Fruit fly (Drosophila melanogaster) whole organism, embryonic: Measurements from ENCODE around the gene CG9837.

ENCODE experiments used
- Adf1 ChIP-seq: fragments of 200-800 bp; sonication (Bioruptor generic); IDR thresholded peaks from 2 replicates; pipeline ENCODE4 v1.3.6; 2022; ENCODE audit warnings: missing biosample characterization, missing genetic modification characterization
- Antp ChIP-seq: fragments of 200-800 bp; sonication (Bioruptor generic); optimal IDR thresholded peaks from 3 replicates; lab custom pipeline; 2016; ENCODE audit warnings: missing biosample characterization, missing genetic modification characterization
- CG10147 ChIP-seq: fragments of 200-800 bp; sonication (Bioruptor generic); optimal IDR thresholded peaks from 2 replicates; lab custom pipeline; 2019; ENCODE audit warnings: missing biosample characterization, mild to moderate bottlenecking, missing genetic modification characterization, moderate library complexity
- CG11560 ChIP-seq: fragments of 200-800 bp; sonication (Bioruptor generic); IDR thresholded peaks from 3 replicates; pipeline ENCODE4 v1.3.6; 2022; ENCODE audit warnings: missing biosample characterization, missing genetic modification characterization
- CG12071 ChIP-seq: fragments of 200-800 bp; sonication (Bioruptor generic); optimal IDR thresholded peaks from 3 replicates; lab custom pipeline; 2018; ENCODE audit warnings: missing biosample characterization, mild to moderate bottlenecking, missing genetic modification characterization
- CG13123 ChIP-seq: fragments of 200-800 bp; sonication (Bioruptor generic); optimal IDR thresholded peaks from 2 replicates; lab custom pipeline; 2016; ENCODE audit warnings: missing biosample characterization, missing genetic modification characterization
- CG13296 ChIP-seq: fragments of 200-800 bp; sonication (Bioruptor generic); optimal IDR thresholded peaks from 3 replicates; lab custom pipeline; 2018; ENCODE audit warnings: missing biosample characterization, mild to moderate bottlenecking, missing genetic modification characterization
- CG14860 ChIP-seq: fragments of 200-800 bp; sonication (Bioruptor generic); IDR thresholded peaks from 3 replicates; pipeline ENCODE4 v1.3.6; 2022; ENCODE audit warnings: missing biosample characterization, missing genetic modification characterization; ENCODE audit not compliant: partially characterized antibody
- CG17912 ChIP-seq: fragments of 200-800 bp; sonication (Bioruptor generic); optimal IDR thresholded peaks from 2 replicates; lab custom pipeline; 2018; ENCODE audit warnings: missing biosample characterization, mild to moderate bottlenecking, missing genetic modification characterization
- CG1792 ChIP-seq: fragments of 200-800 bp; sonication (Bioruptor generic); optimal IDR thresholded peaks from 2 replicates; lab custom pipeline; 2016; ENCODE audit warnings: missing biosample characterization, missing genetic modification characterization
- CG18599 ChIP-seq: fragments of 200-800 bp; sonication (Bioruptor generic); optimal IDR thresholded peaks from 3 replicates; lab custom pipeline; 2017; ENCODE audit warnings: missing biosample characterization, missing genetic modification characterization, mild to moderate bottlenecking, moderate library complexity, missing genetic modification reagents
- CG2678 ChIP-seq: fragments of 200-800 bp; sonication (Bioruptor generic); optimal IDR thresholded peaks from 3 replicates; lab custom pipeline; 2019; ENCODE audit warnings: missing biosample characterization, mild to moderate bottlenecking, missing genetic modification characterization, moderate library complexity
- CG31388 ChIP-seq: fragments of 200-800 bp; sonication (Bioruptor generic); optimal IDR thresholded peaks from 2 replicates; lab custom pipeline; 2016; ENCODE audit warnings: missing biosample characterization, missing genetic modification characterization
- CG4360 ChIP-seq: fragments of 200-800 bp; sonication (Bioruptor generic); IDR thresholded peaks from 2 replicates; pipeline ENCODE4 v1.3.6; 2022; ENCODE audit warnings: missing biosample characterization, missing genetic modification characterization
- CG4424 ChIP-seq: fragments of 200-800 bp; sonication (Bioruptor generic); optimal IDR thresholded peaks from 3 replicates; lab custom pipeline; 2016; ENCODE audit warnings: missing biosample characterization, missing genetic modification characterization
- CG6689 ChIP-seq: fragments of 200-800 bp; sonication (Bioruptor generic); IDR thresholded peaks from 2 replicates; pipeline ENCODE4 v1.3.6; 2022; ENCODE audit warnings: missing biosample characterization, missing genetic modification characterization
- CG7271 ChIP-seq: fragments of 200-800 bp; sonication (Bioruptor generic); optimal IDR thresholded peaks from 2 replicates; lab custom pipeline; 2018; ENCODE audit warnings: missing biosample characterization, mild to moderate bottlenecking, missing genetic modification characterization, moderate library complexity
- CG9215 ChIP-seq: fragments of 200-800 bp; sonication (Bioruptor generic); IDR thresholded peaks from 2 replicates; pipeline ENCODE4 v1.3.6; 2022; ENCODE audit warnings: missing biosample characterization, missing genetic modification characterization
- Camta ChIP-seq: fragments of 200-800 bp; sonication (Bioruptor generic); optimal IDR thresholded peaks from 2 replicates; lab custom pipeline; 2016; ENCODE audit warnings: missing biosample characterization, missing genetic modification characterization
- CoRest ChIP-seq: fragments of 200-800 bp; sonication (Bioruptor generic); optimal IDR thresholded peaks from 3 replicates; lab custom pipeline; 2018; ENCODE audit warnings: missing biosample characterization, mild to moderate bottlenecking, missing genetic modification characterization, moderate library complexity
- Dll ChIP-seq: fragments of 200-800 bp; sonication (Bioruptor generic); IDR thresholded peaks from 4 replicates; pipeline ENCODE4 v1.3.6; 2022; ENCODE audit warnings: missing biosample characterization, missing genetic modification characterization; ENCODE audit not compliant: partially characterized antibody
- Gsc ChIP-seq: fragments of 200-800 bp; sonication (Bioruptor generic); IDR thresholded peaks from 2 replicates; pipeline ENCODE4 v1.3.6; 2022; ENCODE audit warnings: missing biosample characterization, missing genetic modification characterization
- HHEX ChIP-seq: fragments of 200-800 bp; sonication (Bioruptor generic); optimal IDR thresholded peaks from 3 replicates; lab custom pipeline; 2017; ENCODE audit warnings: missing biosample characterization, mild to moderate bottlenecking, missing genetic modification characterization, missing genetic modification reagents
- Hmr ChIP-seq: fragments of 200-800 bp; sonication (Bioruptor generic); optimal IDR thresholded peaks from 3 replicates; lab custom pipeline; 2017; ENCODE audit warnings: mild to moderate bottlenecking, missing biosample characterization, missing genetic modification reagents, missing genetic modification characterization
- MESR4 ChIP-seq: fragments of 200-800 bp; sonication (Bioruptor generic); optimal IDR thresholded peaks from 2 replicates; lab custom pipeline; 2018; ENCODE audit warnings: missing biosample characterization, mild to moderate bottlenecking, missing genetic modification characterization, moderate library complexity
- Meics ChIP-seq: fragments of 200-800 bp; sonication (Bioruptor generic); optimal IDR thresholded peaks from 2 replicates; lab custom pipeline; 2017; ENCODE audit warnings: missing biosample characterization, mild to moderate bottlenecking, missing genetic modification characterization
- NC2α ChIP-seq: fragments of 200-800 bp; sonication (Bioruptor generic); optimal IDR thresholded peaks from 2 replicates; lab custom pipeline; 2016; ENCODE audit warnings: missing biosample characterization, missing genetic modification characterization
- PHDP ChIP-seq: fragments of 200-800 bp; sonication (Bioruptor generic); optimal IDR thresholded peaks from 3 replicates; lab custom pipeline; 2018; ENCODE audit warnings: missing biosample characterization, mild to moderate bottlenecking, missing genetic modification characterization, moderate library complexity
- Scr ChIP-seq: fragments of 200-800 bp; sonication (Bioruptor generic); IDR thresholded peaks from 2 replicates; pipeline ENCODE4 v1.3.6; 2022; ENCODE audit warnings: missing biosample characterization, missing genetic modification characterization; ENCODE audit not compliant: partially characterized antibody
- ab ChIP-seq: fragments of 200-800 bp; sonication (Bioruptor generic); optimal IDR thresholded peaks from 2 replicates; lab custom pipeline; 2016; ENCODE audit warnings: missing biosample characterization, missing genetic modification characterization
- ato ChIP-seq: fragments of 200-800 bp; sonication (Bioruptor generic); IDR thresholded peaks from 2 replicates; pipeline ENCODE4 v1.3.6; 2022; ENCODE audit warnings: missing biosample characterization, missing genetic modification characterization; ENCODE audit not compliant: partially characterized antibody
- dati ChIP-seq: fragments of 200-800 bp; sonication (Bioruptor generic); IDR thresholded peaks from 2 replicates; pipeline ENCODE4 v1.3.6; 2022; ENCODE audit warnings: missing biosample characterization, missing genetic modification characterization
- esg ChIP-seq: fragments of 200-800 bp; sonication (Bioruptor generic); conservative IDR thresholded peaks from 2 replicates; pipeline ENCODE4 v1.3.6; 2022; ENCODE audit warnings: missing biosample characterization, missing genetic modification characterization
- exex ChIP-seq: fragments of 200-800 bp; sonication (Bioruptor generic); optimal IDR thresholded peaks from 4 replicates; lab custom pipeline; 2018; ENCODE audit warnings: missing biosample characterization, mild to moderate bottlenecking, missing genetic modification characterization, moderate library complexity
- fd64A ChIP-seq: fragments of 200-800 bp; sonication (Bioruptor generic); optimal IDR thresholded peaks from 3 replicates; lab custom pipeline; 2018; ENCODE audit warnings: missing biosample characterization, mild to moderate bottlenecking, missing genetic modification characterization
- gcm ChIP-seq: fragments of 200-800 bp; sonication (Bioruptor generic); optimal IDR thresholded peaks from 2 replicates; lab custom pipeline; 2019; ENCODE audit warnings: missing biosample characterization, mild to moderate bottlenecking, missing genetic modification characterization, moderate library complexity
- ind ChIP-seq: fragments of 200-800 bp; sonication (Bioruptor generic); optimal IDR thresholded peaks from 3 replicates; lab custom pipeline; 2016; ENCODE audit warnings: missing biosample characterization, missing genetic modification characterization
- insv ChIP-seq, 2 experiments: fragments of 200-800 bp; sonication (Bioruptor generic); optimal IDR thresholded peaks; 3 replicates each; lab custom pipeline; 2016 to 2018; ENCODE audit warnings: missing biosample characterization in 2 of 2, missing genetic modification characterization in 2 of 2
- klu ChIP-seq: fragments of 200-800 bp; sonication (Bioruptor generic); IDR thresholded peaks from 2 replicates; pipeline ENCODE4 v1.3.6; 2022; ENCODE audit warnings: missing biosample characterization, missing genetic modification characterization
- nerfin-2 ChIP-seq: fragments of 200-800 bp; sonication (Bioruptor generic); IDR thresholded peaks from 2 replicates; pipeline ENCODE4 v1.3.6; 2022; ENCODE audit warnings: missing biosample characterization, missing genetic modification characterization; ENCODE audit not compliant: partially characterized antibody
- otp ChIP-seq: fragments of 200-800 bp; sonication (Bioruptor generic); IDR thresholded peaks from 3 replicates; pipeline ENCODE4, ENCODE4 v1.3.6; 2022; ENCODE audit warnings: missing biosample characterization, missing genetic modification characterization
- repo ChIP-seq: fragments of 200-800 bp; sonication (Bioruptor generic); optimal IDR thresholded peaks from 2 replicates; lab custom pipeline; 2016; ENCODE audit warnings: missing biosample characterization, missing genetic modification characterization
- slbo ChIP-seq: fragments of 200-800 bp; sonication (Bioruptor generic); IDR thresholded peaks from 2 replicates; pipeline ENCODE4 v1.3.6; 2022; ENCODE audit warnings: missing biosample characterization, missing genetic modification characterization
- ssp ChIP-seq: fragments of 200-800 bp; sonication (Bioruptor generic); IDR thresholded peaks from 2 replicates; pipeline ENCODE4 v1.3.6; 2022; ENCODE audit warnings: missing biosample characterization, missing genetic modification characterization
- sug ChIP-seq: fragments of 200-800 bp; optimal IDR thresholded peaks from 2 replicates; lab custom pipeline; 2019; ENCODE audit warnings: missing biosample characterization, mild to moderate bottlenecking, missing genetic modification characterization, moderate library complexity
- tap ChIP-seq: fragments of 200-800 bp; optimal IDR thresholded peaks from 3 replicates; lab custom pipeline; 2019; ENCODE audit warnings: missing biosample characterization, mild to moderate bottlenecking, missing genetic modification characterization, moderate library complexity
- tgo ChIP-seq: fragments of 200-800 bp; sonication (Bioruptor generic); IDR thresholded peaks from 3 replicates; pipeline ENCODE4 v1.3.6; 2022; ENCODE audit warnings: missing biosample characterization, missing genetic modification characterization
- tna ChIP-seq: fragments of 200-800 bp; sonication (Bioruptor generic); IDR thresholded peaks from 2 replicates; pipeline ENCODE4 v1.3.6; 2022; ENCODE audit warnings: missing biosample characterization, missing genetic modification characterization; ENCODE audit not compliant: partially characterized antibody
- twi ChIP-seq: fragments of 200-800 bp; optimal IDR thresholded peaks from 2 replicates; lab custom pipeline; 2019; ENCODE audit warnings: missing biosample characterization, mild to moderate bottlenecking, missing genetic modification characterization, moderate library complexity
- zen ChIP-seq: fragments of 200-800 bp; sonication (Bioruptor generic); optimal IDR thresholded peaks from 3 replicates; lab custom pipeline; 2018; ENCODE audit warnings: missing biosample characterization, mild to moderate bottlenecking, missing genetic modification characterization, moderate library complexity
- zfh2 ChIP-seq: fragments of 200-800 bp; sonication (Bioruptor generic); optimal IDR thresholded peaks from 2 replicates; lab custom pipeline; 2016; ENCODE audit warnings: missing biosample characterization, missing genetic modification characterization

Gene CG9837

dm6 chr3R:8808518-8808921 lies 4.9 kb downstream of the CG9837 start (continued):
- TF ChIP-seq CG14860 (GFP tag; lab: Robert Waterston, UW) (no peak), nerfin-2 (GFP tag; lab: Robert Waterston, UW) (no peak), otp (GFP tag; lab: Robert Waterston, UW) (peak; percentile 57; the same call in 1 of the 3 replicates), zfh2 (GFP tag; lab: Kevin White, UChicago) (no peak), CG31388 (GFP tag; lab: Kevin White, UChicago) (peak; percentile 57), Antp (peak; percentile 37), tap (peak; percentile 41), ssp (GFP tag; lab: Robert Waterston, UW) (no peak), tna (GFP tag; lab: Robert Waterston, UW) (no peak), NC2α (peak; percentile 40), exex (tag; lab: Kevin White, UChicago) (no peak), ato (GFP tag; lab: Robert Waterston, UW) (no peak), Meics (GFP tag; lab: Kevin White, UChicago) (peak; percentile 21), slbo (no peak), CG2678 (tag; lab: Kevin White, UChicago) (peak; percentile 77), CG6689 (GFP tag; lab: Robert Waterston, UW) (peak; percentile 76), Scr (GFP tag; lab: Robert Waterston, UW) (no peak), gcm (GFP tag; lab: Kevin White, UChicago) (peak; percentile 88), fd64A (no peak), CG4360 (GFP tag; lab: Robert Waterston, UW) (peak; percentile 25; the same call in 1 of the 2 replicates), CG7271 (tag; lab: Kevin White, UChicago) (peak; percentile 82), esg (GFP tag; lab: Robert Waterston, UW) (peak; percentile 48; the same call in 1 of the 2 replicates), CG11560 (tag; lab: Robert Waterston, UW) (no peak), Adf1 (no peak), Gsc (GFP tag; lab: Robert Waterston, UW) (no peak), repo (GFP tag; lab: Kevin White, UChicago) (no peak), Hmr (GFP tag; lab: Kevin White, UChicago) (peak; percentile 21), CG13296 (GFP tag; lab: Kevin White, UChicago) (no peak), CG12071 (GFP tag; lab: Kevin White, UChicago) (no peak), CG17912 (GFP tag; lab: Kevin White, UChicago) (no peak), PHDP (peak; percentile 51), CG1792 (GFP tag; lab: Kevin White, UChicago) (no peak), CG9215 (GFP tag; lab: Robert Waterston, UW) (no peak), CG4424 (peak; percentile 85), Dll (no peak), zen (tag; lab: Kevin White, UChicago) (peak; percentile 97), tgo (GFP tag; lab: Robert Waterston, UW) (peak; percentile 35; the same call in 2 of the 3 replicates), CG13123 (GFP tag; lab: Kevin White, UChicago) (peak; percentile 19), CoRest (tag; lab: Kevin White, UChicago) (peak; percentile 83), insv (GFP tag; optimal IDR thresholded peaks at IDR 0.05; lab: Kevin White, UChicago) (peak in 1 of 2 experiments; percentile 17), HHEX (GFP tag; lab: Kevin White, UChicago) (peak; percentile 9), ind (GFP tag; lab: Kevin White, UChicago) (peak; percentile 42), sug (tag; lab: Kevin White, UChicago) (no peak), CG10147 (GFP tag; lab: Kevin White, UChicago) (no peak), klu (GFP tag; lab: Robert Waterston, UW) (no peak), MESR4 (GFP tag; lab: Kevin White, UChicago) (no peak), dati (GFP tag; lab: Robert Waterston, UW) (no peak), ab (no peak), Camta (GFP tag; lab: Kevin White, UChicago) (peak; percentile 60), CG18599 (GFP tag; lab: Kevin White, UChicago) (peak; percentile 40), twi (tag; lab: Kevin White, UChicago) (peak; percentile 76)
